Fruit fly (Drosophila melanogaster): Measurements from ENCODE around the gene Sf3b5.

Sf3b5 gene

DNA sequence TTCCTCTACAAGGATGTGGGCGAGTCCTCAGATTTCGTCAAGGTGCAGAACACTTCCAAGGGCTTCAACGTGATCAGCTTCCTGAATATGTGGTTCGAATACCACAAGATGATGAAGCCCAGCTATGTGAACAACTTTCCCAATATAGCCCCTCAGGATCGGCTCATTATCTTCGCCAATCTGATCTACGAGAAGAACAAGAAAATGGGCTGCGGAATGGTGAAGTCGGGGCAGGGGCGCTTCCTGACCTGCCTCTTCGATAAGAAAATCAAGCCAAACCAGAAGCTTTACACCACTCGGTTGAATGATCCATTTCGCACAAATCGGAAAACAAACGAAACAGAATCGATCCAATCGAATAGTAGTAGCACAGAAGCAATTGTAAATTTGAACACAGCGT, 16.9 kb downstream of the Sf3b5 start:
- TF ChIP-seq CG6276 (GFP tag; optimal IDR thresholded peaks at IDR 0.05) (no peak), fd85E (GFP tag; optimal IDR thresholded peaks at IDR 0.05) (no peak), Hr4 (GFP tag; optimal IDR thresholded peaks at IDR 0.05) (no peak), OdsH (GFP tag; optimal IDR thresholded peaks at IDR 0.05) (no peak), CG1621 (tag; optimal IDR thresholded peaks at IDR 0.05) (no peak), svp (GFP tag) (peak; percentile 98)

DNA sequence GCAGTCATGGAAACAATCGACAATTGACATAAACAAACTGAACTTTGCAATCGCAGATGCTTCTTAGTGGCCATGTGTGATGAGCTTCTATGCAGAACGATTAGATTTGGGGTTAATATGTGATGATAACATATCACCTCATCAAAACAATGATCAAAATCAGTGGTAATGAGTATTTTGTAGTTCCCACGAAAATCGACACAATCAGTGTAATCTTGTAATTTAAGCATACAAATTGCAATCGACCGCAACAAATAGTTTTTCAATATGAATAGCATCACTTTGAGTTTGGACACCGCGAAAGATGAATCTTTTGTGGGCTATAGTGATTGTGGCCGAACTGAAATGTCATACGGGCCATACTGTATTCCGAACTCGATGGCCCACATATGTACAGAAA, 17.7 kb downstream of the Sf3b5 start, which contains the start of gene CG11977:
Gene CG11977 (plus strand): TSS at position 301 of the 400 bp plus-strand sequence.
- TF ChIP-seq CG34406 (GFP tag; optimal IDR thresholded peaks at IDR 0.05), result no peak
- TF ChIP-seq OdsH (GFP tag; optimal IDR thresholded peaks at IDR 0.05), result no peak
- TF ChIP-seq acj6 (GFP tag; optimal IDR thresholded peaks at IDR 0.05), result no peak
- TF ChIP-seq CG6792 (GFP tag; optimal IDR thresholded peaks at IDR 0.05), result no peak
- TF ChIP-seq CG6276 (GFP tag; optimal IDR thresholded peaks at IDR 0.05), result no peak
- TF ChIP-seq Smox (GFP tag; optimal IDR thresholded peaks at IDR 0.05), result no peak
- no peak for TF ChIP-seq CG8319 (GFP tag; optimal IDR thresholded peaks at IDR 0.05)
- no peak for TF ChIP-seq CG4318 (GFP tag; optimal IDR thresholded peaks at IDR 0.05)
- no peak for TF ChIP-seq CG11762 (GFP tag; optimal IDR thresholded peaks at IDR 0.05; ENCODE audit: insufficient read depth)

DNA sequence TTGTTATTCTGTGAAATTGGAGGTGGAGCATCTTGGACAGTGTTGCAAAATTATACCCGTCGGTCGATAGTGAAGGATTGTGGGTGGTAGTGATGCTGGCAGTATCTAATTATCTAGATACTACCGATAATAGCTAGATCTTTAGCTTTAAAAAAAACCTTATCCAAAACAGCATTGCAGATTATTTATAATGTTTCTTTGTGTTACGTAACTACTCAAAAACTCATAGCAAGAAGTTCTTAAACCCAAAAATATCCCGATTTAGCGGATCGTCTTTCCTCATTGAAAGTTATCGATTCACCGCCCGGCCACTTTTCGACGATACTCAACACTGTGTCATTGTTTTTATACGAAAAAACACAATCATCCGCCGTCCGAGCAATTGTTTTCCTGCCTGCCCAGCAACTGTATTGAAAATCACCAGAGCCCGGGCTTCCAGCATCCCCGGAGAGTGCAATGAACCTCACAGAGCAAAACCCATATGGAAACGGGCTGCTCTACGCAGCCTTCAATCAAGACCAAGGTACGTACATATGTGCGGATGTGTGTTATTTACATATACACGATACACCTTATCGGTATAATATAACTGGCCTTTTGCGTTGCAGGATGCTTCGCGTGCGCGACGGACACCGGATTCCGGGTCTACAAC, 22.1 kb downstream of the Sf3b5 start, which contains the start of gene CG11975:
Gene CG11975 (plus strand): TSS at position 326 of the 652 bp plus-strand sequence.
- no peak for TF ChIP-seq Smox (GFP tag; optimal IDR thresholded peaks at IDR 0.05)
- no peak for TF ChIP-seq CG1621 (tag; optimal IDR thresholded peaks at IDR 0.05)
- TF ChIP-seq CG11294 (GFP tag; IDR thresholded peaks at IDR 0.05), result 0 out of 2 replicates have a peak, but pooled peaks have one; percentile 21
- TF ChIP-seq CG11902 (GFP tag; optimal IDR thresholded peaks at IDR 0.05), result peak; percentile 36
- TF ChIP-seq CG8319 (GFP tag; optimal IDR thresholded peaks at IDR 0.05), result peak; percentile 52
- TF ChIP-seq CG9139 (GFP tag; optimal IDR thresholded peaks at IDR 0.05), result no peak
- no peak for TF ChIP-seq CG15336 (GFP tag; IDR thresholded peaks at IDR 0.05)
- no peak for TF ChIP-seq ss (GFP tag; optimal IDR thresholded peaks at IDR 0.05)
- TF ChIP-seq CG3032 (tag; optimal IDR thresholded peaks at IDR 0.05), result peak; percentile 65
- peak in 1 of 2 experiments; percentile 34 for TF ChIP-seq salr (GFP tag; optimal IDR thresholded peaks at IDR 0.05)
- peak; percentile 82 for TF ChIP-seq OdsH (GFP tag; optimal IDR thresholded peaks at IDR 0.05)
- peak; percentile 79 for TF ChIP-seq cyc (GFP tag; optimal IDR thresholded peaks at IDR 0.05)
- no peak for TF ChIP-seq Eip75B (GFP tag; optimal IDR thresholded peaks at IDR 0.05)
- TF ChIP-seq Eip78C (GFP tag), result peak; percentile 87
- TF ChIP-seq eg (GFP tag; IDR thresholded peaks at IDR 0.05), result peak; percentile 15; the same call in 1 of the 3 replicates
- peak; percentile 22 for TF ChIP-seq fd85E (GFP tag; optimal IDR thresholded peaks at IDR 0.05)
- no peak for TF ChIP-seq CG8119 (GFP tag; IDR thresholded peaks at IDR 0.05)
- peak; percentile 85 for TF ChIP-seq lz (GFP tag; optimal IDR thresholded peaks at IDR 0.05)
- peak; percentile 89 for TF ChIP-seq Sox14 (GFP tag; optimal IDR thresholded peaks at IDR 0.05)
- peak; percentile 46; the same call in 2 of the 3 replicates for TF ChIP-seq CG6163 (GFP tag; IDR thresholded peaks at IDR 0.05)
- no peak for TF ChIP-seq dsx (GFP tag; optimal IDR thresholded peaks at IDR 0.05; ENCODE audit: poor library complexity, severe bottlenecking)
- TF ChIP-seq Lpt (GFP tag; optimal IDR thresholded peaks at IDR 0.05), result peak; percentile 56
- TF ChIP-seq CG7368 (GFP tag; optimal IDR thresholded peaks at IDR 0.05), result peak; percentile 42
- no peak for TF ChIP-seq fkh (GFP tag; optimal IDR thresholded peaks at IDR 0.05)
- TF ChIP-seq net (GFP tag; optimal IDR thresholded peaks at IDR 0.05), result peak; percentile 47
- TF ChIP-seq Sox15 (GFP tag; optimal IDR thresholded peaks at IDR 0.05), result peak; percentile 53
- peak; percentile 90 for TF ChIP-seq svp (GFP tag)
- peak; percentile 72 for TF ChIP-seq Hr39 (GFP tag; optimal IDR thresholded peaks at IDR 0.05)
- TF ChIP-seq topi (GFP tag; optimal IDR thresholded peaks at IDR 0.05), result peak; percentile 80
- TF ChIP-seq CG6792 (GFP tag; optimal IDR thresholded peaks at IDR 0.05), result peak; percentile 58
- no peak for TF ChIP-seq dac (GFP tag; optimal IDR thresholded peaks at IDR 0.05)
- peak; percentile 54 for TF ChIP-seq Ets96B (tag; optimal IDR thresholded peaks at IDR 0.05)
- 0 out of 2 replicates have a peak, but pooled peaks have one; percentile 33 for TF ChIP-seq Gug (GFP tag; IDR thresholded peaks at IDR 0.05)
- peak; percentile 77 for TF ChIP-seq CG10631 (GFP tag; optimal IDR thresholded peaks at IDR 0.05)
- TF ChIP-seq spab (GFP tag; optimal IDR thresholded peaks at IDR 0.05), result no peak
- peak; percentile 61 for TF ChIP-seq CG34406 (GFP tag; optimal IDR thresholded peaks at IDR 0.05)
- TF ChIP-seq Ets21C (GFP tag; optimal IDR thresholded peaks at IDR 0.05), result no peak
- TF ChIP-seq CG16779 (tag; optimal IDR thresholded peaks at IDR 0.05), result no peak
- TF ChIP-seq fd59A (GFP tag; optimal IDR thresholded peaks at IDR 0.05), result peak; percentile 56
- TF ChIP-seq acj6 (GFP tag; optimal IDR thresholded peaks at IDR 0.05), result no peak
- peak; percentile 69 for TF ChIP-seq achi (GFP tag; optimal IDR thresholded peaks at IDR 0.05)
- peak; percentile 73 for TF ChIP-seq CG31627 (GFP tag; optimal IDR thresholded peaks at IDR 0.05)
